Fruit fly (Drosophila melanogaster): ENCODE measurements around the gene CG7523.
A peak's percentile ranks its signal among the peaks of the same experiment; 100 is the strongest.

CG7523 gene

dm6 chr3R:17718051-17718693 is 47.5 kb upstream of the CG7523 start, which contains the start of gene osa (continued):
- TF ChIP-seq sim (GFP tag; IDR thresholded peaks at IDR 0.05) (no peak), Nf-YB (GFP tag; optimal IDR thresholded peaks at IDR 0.05) (no peak), YL-1 (GFP tag; optimal IDR thresholded peaks at IDR 0.05) (no peak), CG6175 (GFP tag; IDR thresholded peaks at IDR 0.05) (no peak), pho (GFP tag; optimal IDR thresholded peaks at IDR 0.05) (no peak), pfk (GFP tag; optimal IDR thresholded peaks at IDR 0.05) (peak; percentile 88), CG11723 (GFP tag; optimal IDR thresholded peaks at IDR 0.05) (no peak), Adf1 (GFP tag; IDR thresholded peaks at IDR 0.05) (no peak), CG15269 (tag; optimal IDR thresholded peaks at IDR 0.05) (no peak), CG11695 (GFP tag; IDR thresholded peaks at IDR 0.05) (no peak), CG1529 (GFP tag; optimal IDR thresholded peaks at IDR 0.05) (no peak), CG7556 (GFP tag; optimal IDR thresholded peaks at IDR 0.05) (no peak), stc (GFP tag; IDR thresholded peaks at IDR 0.05) (no peak), so (GFP tag; IDR thresholded peaks at IDR 0.05) (no peak), lilli (GFP tag; optimal IDR thresholded peaks at IDR 0.05) (no peak), CG31441 (GFP tag; IDR thresholded peaks at IDR 0.05) (no peak), CG3065 (GFP tag; optimal IDR thresholded peaks at IDR 0.05) (no peak), slbo (GFP tag; IDR thresholded peaks at IDR 0.05) (no peak), Bgb (GFP tag; IDR thresholded peaks at IDR 0.05; ENCODE audit: partially characterized antibody) (no peak), CG17829 (tag; optimal IDR thresholded peaks at IDR 0.05) (peak; percentile 21), CG12236 (GFP tag; optimal IDR thresholded peaks at IDR 0.05) (no peak), ken (GFP tag; IDR thresholded peaks at IDR 0.05) (no peak), CG6689 (GFP tag; IDR thresholded peaks at IDR 0.05) (no peak), prd (optimal IDR thresholded peaks at IDR 0.05) (no peak), prd (GFP tag; IDR thresholded peaks at IDR 0.05) (no peak), Gug (GFP tag; IDR thresholded peaks at IDR 0.05) (peak; percentile 62; the same call in 2 of the 4 replicates), ap (GFP tag; IDR thresholded peaks at IDR 0.05) (no peak), CG7372 (GFP tag; IDR thresholded peaks at IDR 0.05) (no peak), CG10366 (GFP tag; IDR thresholded peaks at IDR 0.05) (no peak), zfh2 (GFP tag; optimal IDR thresholded peaks at IDR 0.05) (no peak), CG10274 (GFP tag; optimal IDR thresholded peaks at IDR 0.05) (no peak), CG10565 (GFP tag; optimal IDR thresholded peaks at IDR 0.05) (no peak), bowl (GFP tag; IDR thresholded peaks at IDR 0.05) (no peak), CG6813 (GFP tag; optimal IDR thresholded peaks at IDR 0.05) (no peak), Jarid2 (GFP tag; optimal IDR thresholded peaks at IDR 0.05) (peak; percentile 56), CG11398 (GFP tag; optimal IDR thresholded peaks at IDR 0.05) (no peak), CG16863 (GFP tag; optimal IDR thresholded peaks at IDR 0.05) (no peak), CG12391 (tag; optimal IDR thresholded peaks at IDR 0.05) (peak; percentile 10), CG16813 (GFP tag; IDR thresholded peaks at IDR 0.05; ENCODE audit: partially characterized antibody) (no peak), esg (GFP tag; conservative IDR thresholded peaks at IDR 0.05) (no peak), HmgD (GFP tag; optimal IDR thresholded peaks at IDR 0.05) (peak; percentile 5), tll (GFP tag; optimal IDR thresholded peaks at IDR 0.05) (no peak), CG15696 (tag; optimal IDR thresholded peaks at IDR 0.05) (no peak), ci (GFP tag; IDR thresholded peaks at IDR 0.05) (no peak), gce (GFP tag; IDR thresholded peaks at IDR 0.05) (no peak), CG14667 (GFP tag; IDR thresholded peaks at IDR 0.05) (no peak), hbn (GFP tag; IDR thresholded peaks at IDR 0.05; ENCODE audit: partially characterized antibody) (no peak), emc (GFP tag; optimal IDR thresholded peaks at IDR 0.05) (no peak), HLH4C (GFP tag; IDR thresholded peaks at IDR 0.05; ENCODE audit: partially characterized antibody) (no peak), MTF-1 (GFP tag; optimal IDR thresholded peaks at IDR 0.05; ENCODE audit: borderline replicate concordance) (no peak), CG17612 (GFP tag; IDR thresholded peaks at IDR 0.05) (no peak)
